Worm (Caenorhabditis elegans) whole organism, L3 larva: ENCODE measurements around the gene nhr-92.
A peak's percentile ranks its signal among the peaks of the same experiment; 100 is the strongest.

Experiments used
- R02D3.7 ChIP-seq: fragments of 150-350 bp; optimal IDR thresholded peaks from 2 replicates; lab custom pipeline; 2014; ENCODE audit warnings: missing biosample characterization, missing genetic modification characterization
- aly-2 ChIP-seq: fragments of 150-350 bp; optimal IDR thresholded peaks from 2 replicates; lab custom pipeline; 2014; ENCODE audit warnings: missing biosample characterization, missing genetic modification characterization
- ama-1 ChIP-seq: fragments of 150-350 bp; optimal IDR thresholded peaks from 2 replicates; lab custom pipeline; 2018
- ceh-16 ChIP-seq: sonication (generic microtip); optimal IDR thresholded peaks from 2 replicates; lab custom pipeline; 2017; ENCODE audit warnings: missing biosample characterization, missing genetic modification characterization
- ceh-28 ChIP-seq: fragments of 150-350 bp; optimal IDR thresholded peaks from 2 replicates; lab custom pipeline; 2014; ENCODE audit warnings: missing biosample characterization, missing genetic modification reagents, missing genetic modification characterization
- ceh-82 ChIP-seq: fragments of 150-350 bp; optimal IDR thresholded peaks from 2 replicates; lab custom pipeline; 2014; ENCODE audit warnings: missing biosample characterization, missing genetic modification characterization
- ceh-9 ChIP-seq: sonication (generic microtip); optimal IDR thresholded peaks from 2 replicates; lab custom pipeline; 2018; ENCODE audit warnings: missing biosample characterization, missing genetic modification characterization
- daf-12 ChIP-seq: fragments of 150-350 bp; optimal IDR thresholded peaks from 2 replicates; lab custom pipeline; 2014; ENCODE audit warnings: missing biosample characterization, missing genetic modification reagents, missing genetic modification characterization
- egl-27 ChIP-seq: sonication (generic microtip); optimal IDR thresholded peaks from 4 replicates; lab custom pipeline; 2017; ENCODE audit warnings: missing biosample characterization, missing genetic modification reagents, missing genetic modification characterization
- egl-5 ChIP-seq: fragments of 150-350 bp; optimal IDR thresholded peaks from 2 replicates; lab custom pipeline; 2017; ENCODE audit warnings: missing biosample characterization, missing genetic modification reagents, missing genetic modification characterization, inconsistent platforms
- elt-1 ChIP-seq: fragments of 150-350 bp; optimal IDR thresholded peaks from 2 replicates; lab custom pipeline; 2014; ENCODE audit warnings: missing biosample characterization, missing genetic modification characterization
- elt-2 ChIP-seq: sonication (generic microtip); optimal IDR thresholded peaks from 2 replicates; lab custom pipeline; 2016; ENCODE audit warnings: missing genetic modification reagents, mild to moderate bottlenecking, missing genetic modification characterization, missing compliant biosample characterization
- elt-3 ChIP-seq, 3 experiments: fragments of 150-350 bp in 1 of 3; sonication (generic microtip) in 2 of 3; optimal IDR thresholded peaks; 2 replicates in 2 of 3; 4 replicates in 1 of 3; lab custom pipeline; 2014 to 2017; ENCODE audit warnings: missing biosample characterization in 3 of 3, missing genetic modification characterization in 3 of 3
- eor-1 ChIP-seq, 2 experiments: fragments of 150-350 bp; optimal IDR thresholded peaks; 2 replicates each; lab custom pipeline; 2014 to 2018; ENCODE audit warnings: missing biosample characterization in 2 of 2, missing genetic modification characterization in 2 of 2
- fkh-10 ChIP-seq: sonication (generic microtip); optimal IDR thresholded peaks from 2 replicates; lab custom pipeline; 2017; ENCODE audit warnings: missing biosample characterization, missing genetic modification reagents, missing genetic modification characterization
- fkh-2 ChIP-seq: fragments of 150-350 bp; optimal IDR thresholded peaks from 2 replicates; lab custom pipeline; 2014; ENCODE audit warnings: missing biosample characterization, missing genetic modification reagents, missing genetic modification characterization
- fos-1 ChIP-seq: fragments of 150-350 bp; optimal IDR thresholded peaks from 2 replicates; lab custom pipeline; 2014; ENCODE audit warnings: missing biosample characterization, missing genetic modification characterization
- hmg-11 ChIP-seq: sonication (generic microtip); optimal IDR thresholded peaks from 2 replicates; lab custom pipeline; 2016; ENCODE audit warnings: missing genetic modification characterization, missing compliant biosample characterization
- jun-1 ChIP-seq: fragments of 150-350 bp; optimal IDR thresholded peaks from 2 replicates; lab custom pipeline; 2014; ENCODE audit warnings: missing biosample characterization, missing genetic modification reagents, missing genetic modification characterization
- lin-15B ChIP-seq: fragments of 150-350 bp; optimal IDR thresholded peaks from 2 replicates; lab custom pipeline; 2014; ENCODE audit warnings: missing biosample characterization, missing genetic modification characterization
- lin-39 ChIP-seq: fragments of 150-350 bp; optimal IDR thresholded peaks from 2 replicates; lab custom pipeline; 2018; ENCODE audit warnings: missing biosample characterization, missing genetic modification reagents, missing genetic modification characterization
- lsy-12 ChIP-seq: sonication (generic microtip); optimal IDR thresholded peaks from 2 replicates; lab custom pipeline; 2016; ENCODE audit warnings: mild to moderate bottlenecking, missing genetic modification characterization, missing compliant biosample characterization
- mdl-1 ChIP-seq: fragments of 150-350 bp; optimal IDR thresholded peaks from 2 replicates; lab custom pipeline; 2014; ENCODE audit warnings: missing biosample characterization, missing genetic modification characterization
- mml-1 ChIP-seq: fragments of 150-350 bp; sonication (generic microtip); optimal IDR thresholded peaks from 3 replicates; lab custom pipeline; 2014; ENCODE audit warnings: missing biosample characterization, missing genetic modification characterization
- nfya-1 ChIP-seq: sonication (generic microtip); optimal IDR thresholded peaks from 2 replicates; lab custom pipeline; 2017; ENCODE audit warnings: missing genetic modification characterization, mild to moderate bottlenecking, missing compliant biosample characterization, antibody characterized with exemption, moderate library complexity; ENCODE audit not compliant: insufficient read depth
- nhr-11 ChIP-seq: fragments of 150-350 bp; optimal IDR thresholded peaks from 2 replicates; lab custom pipeline; 2014; ENCODE audit warnings: missing biosample characterization, missing genetic modification characterization
- nhr-12 ChIP-seq: fragments of 150-350 bp; optimal IDR thresholded peaks from 2 replicates; lab custom pipeline; 2014; ENCODE audit warnings: missing biosample characterization, missing genetic modification characterization
- nhr-23 ChIP-seq: fragments of 150-350 bp; optimal IDR thresholded peaks from 2 replicates; lab custom pipeline; 2014; ENCODE audit warnings: missing biosample characterization, missing genetic modification reagents, missing genetic modification characterization
- nhr-237 ChIP-seq: fragments of 150-350 bp; optimal IDR thresholded peaks from 2 replicates; lab custom pipeline; 2014; ENCODE audit warnings: missing biosample characterization, missing genetic modification characterization
- nhr-25 ChIP-seq: sonication (generic microtip); optimal IDR thresholded peaks from 2 replicates; lab custom pipeline; 2017; ENCODE audit warnings: missing biosample characterization, missing genetic modification characterization
- nhr-28 ChIP-seq: fragments of 150-350 bp; optimal IDR thresholded peaks from 2 replicates; lab custom pipeline; 2014; ENCODE audit warnings: missing biosample characterization, missing genetic modification characterization
- nhr-43 ChIP-seq: sonication (generic microtip); optimal IDR thresholded peaks from 2 replicates; lab custom pipeline; 2016; ENCODE audit warnings: mild to moderate bottlenecking, missing genetic modification characterization, missing compliant biosample characterization; ENCODE audit not compliant: poor library complexity, severe bottlenecking
- nhr-67 ChIP-seq: fragments of 150-350 bp; optimal IDR thresholded peaks from 2 replicates; lab custom pipeline; 2014; ENCODE audit warnings: missing biosample characterization, missing genetic modification characterization
- nhr-76 ChIP-seq: fragments of 150-350 bp; sonication (generic microtip); optimal IDR thresholded peaks from 5 replicates; lab custom pipeline; 2014; ENCODE audit warnings: missing biosample characterization, missing genetic modification characterization
- nhr-77 ChIP-seq: fragments of 150-350 bp; optimal IDR thresholded peaks from 2 replicates; lab custom pipeline; 2014; ENCODE audit warnings: missing biosample characterization, missing genetic modification characterization
- pha-4 ChIP-seq: fragments of 150-350 bp; optimal IDR thresholded peaks from 2 replicates; lab custom pipeline; 2014; ENCODE audit warnings: missing biosample characterization, missing genetic modification reagents, missing genetic modification characterization
- pqm-1 ChIP-seq: fragments of 150-350 bp; optimal IDR thresholded peaks from 2 replicates; lab custom pipeline; 2017; ENCODE audit warnings: missing biosample characterization, missing genetic modification characterization, inconsistent platforms
- sea-2 ChIP-seq: fragments of 150-350 bp; sonication (generic microtip); optimal IDR thresholded peaks from 4 replicates; lab custom pipeline; 2014; ENCODE audit warnings: missing biosample characterization, missing genetic modification reagents, missing genetic modification characterization
- skn-1 ChIP-seq: fragments of 150-350 bp; optimal IDR thresholded peaks from 2 replicates; lab custom pipeline; 2014; ENCODE audit warnings: missing biosample characterization, missing genetic modification characterization
- snpc-4 ChIP-seq: fragments of 150-350 bp; optimal IDR thresholded peaks from 2 replicates; lab custom pipeline; 2014; ENCODE audit warnings: missing biosample characterization, missing genetic modification characterization
- tbx-2 ChIP-seq: sonication (generic microtip); optimal IDR thresholded peaks from 2 replicates; lab custom pipeline; 2016; ENCODE audit warnings: mild to moderate bottlenecking, missing genetic modification characterization, missing compliant biosample characterization
- unc-39 ChIP-seq: sonication (generic microtip); optimal IDR thresholded peaks from 4 replicates; lab custom pipeline; 2017; ENCODE audit warnings: missing biosample characterization, missing genetic modification characterization
- unc-62 ChIP-seq: fragments of 150-350 bp; sonication (generic microtip); optimal IDR thresholded peaks from 4 replicates; lab custom pipeline; 2014; ENCODE audit warnings: missing biosample characterization, missing genetic modification reagents, missing genetic modification characterization
- zag-1 ChIP-seq: fragments of 150-350 bp; optimal IDR thresholded peaks from 2 replicates; lab custom pipeline; 2014; ENCODE audit warnings: missing biosample characterization, missing genetic modification characterization
- ztf-11 ChIP-seq: fragments of 150-350 bp; optimal IDR thresholded peaks from 2 replicates; lab custom pipeline; 2014; ENCODE audit warnings: missing biosample characterization, missing genetic modification characterization
- ztf-4 ChIP-seq: fragments of 150-350 bp; optimal IDR thresholded peaks from 2 replicates; lab custom pipeline; 2014; ENCODE audit warnings: missing biosample characterization, missing genetic modification characterization

nhr-92 gene

ce11 chrIV:1655312-1655711, 35.4 kb downstream of the nhr-92 start (continued):
- TF ChIP-seq lin-39 (tag; lab: Kevin White, UChicago) (no peak), pqm-1 (tag; lab: Kevin White, UChicago) (no peak), daf-12 (no peak), nhr-43 (tag; lab: Kevin White, UChicago) (peak; percentile 2), nhr-76 (tag; lab: Kevin White, UChicago) (no peak), elt-1 (tag; lab: Kevin White, UChicago) (no peak), elt-2 (peak; percentile 42), nhr-67 (tag; lab: Kevin White, UChicago) (no peak), nhr-11 (tag; lab: Kevin White, UChicago) (no peak), ztf-4 (tag; lab: Kevin White, UChicago) (no peak), tbx-2 (no peak), ama-1 (lab: Kevin White, UChicago) (no peak), egl-27 (tag; lab: Kevin White, UChicago) (no peak), zag-1 (no peak)
- TF ChIP-seq, all 47 proteins: peak for 7

ce11 chrIV:1657069-1657468, 37.2 kb downstream of the nhr-92 start:
- peak; percentile 88 for TF ChIP-seq pha-4 (tag; lab: Kevin White, UChicago)
- TF ChIP-seq sea-2 (GFP tag; lab: Kevin White, UChicago) = no peak
- no peak for TF ChIP-seq fkh-2 (tag; lab: Kevin White, UChicago)
- no peak for TF ChIP-seq nhr-43 (tag; lab: Kevin White, UChicago)
- TF ChIP-seq nhr-23 (tag; lab: Kevin White, UChicago) = peak; percentile 37

- TF ChIP-seq ceh-16 (tag; lab: Kevin White, UChicago) (no peak), nhr-11 (tag; lab: Kevin White, UChicago) (peak; percentile 92), skn-1 (tag; lab: Kevin White, UChicago) (peak; percentile 91), unc-62 (GFP tag; lab: Kevin White, UChicago) (peak; percentile 65), snpc-4 (tag; lab: Kevin White, UChicago) (peak; percentile 94), elt-3 (tag; optimal IDR thresholded peaks at IDR 0.05; lab: Kevin White, UChicago) (peak in 1 of 3 experiments; percentile 90), ceh-82 (tag; lab: Kevin White, UChicago) (peak; percentile 90), aly-2 (tag; lab: Kevin White, UChicago) (no peak), ama-1 (lab: Kevin White, UChicago) (peak; percentile 80), jun-1 (tag; lab: Kevin White, UChicago) (peak; percentile 94), mdl-1 (tag; lab: Kevin White, UChicago) (no peak), pha-4 (tag; lab: Kevin White, UChicago) (peak; percentile 99), fkh-10 (GFP tag; lab: Kevin White, UChicago) (peak; percentile 95), pqm-1 (tag; lab: Kevin White, UChicago) (peak; percentile 85), ztf-4 (tag; lab: Kevin White, UChicago) (peak; percentile 89), nhr-67 (tag; lab: Kevin White, UChicago) (peak; percentile 45), R02D3.7 (tag; lab: Kevin White, UChicago) (peak; percentile 89), nhr-12 (no peak), fos-1 (peak; percentile 62), lin-15B (tag; lab: Kevin White, UChicago) (peak; percentile 96), ceh-9 (tag; lab: Kevin White, UChicago) (no peak), unc-39 (tag; lab: Kevin White, UChicago) (no peak), nhr-25 (tag; lab: Kevin White, UChicago) (peak; percentile 98), elt-2 (peak; percentile 86), nfya-1 (tag; lab: Kevin White, UChicago) (peak; percentile 98), nhr-76 (tag; lab: Kevin White, UChicago) (peak; percentile 54), hmg-11 (tag; lab: Kevin White, UChicago) (peak; percentile 91), nhr-28 (tag; lab: Kevin White, UChicago) (no peak), mml-1 (tag; lab: Kevin White, UChicago) (no peak), elt-1 (tag; lab: Kevin White, UChicago) (peak; percentile 78), fkh-2 (tag; lab: Kevin White, UChicago) (no peak), egl-5 (tag; lab: Kevin White, UChicago) (peak; percentile 100), nhr-43 (tag; lab: Kevin White, UChicago) (peak; percentile 95), nhr-77 (tag; lab: Kevin White, UChicago) (peak; percentile 79), tbx-2 (peak; percentile 80), egl-27 (tag; lab: Kevin White, UChicago) (peak; percentile 80), ceh-28 (tag; lab: Kevin White, UChicago) (peak; percentile 91), lsy-12 (tag; lab: Kevin White, UChicago) (peak; percentile 94), ztf-11 (peak; percentile 41), sea-2 (GFP tag; lab: Kevin White, UChicago) (peak; percentile 29), nhr-23 (tag; lab: Kevin White, UChicago) (peak; percentile 99), lin-39 (tag; lab: Kevin White, UChicago) (peak; percentile 100), eor-1 (tag; optimal IDR thresholded peaks at IDR 0.05; lab: Kevin White, UChicago) (peak in 1 of 2 experiments; percentile 37), nhr-237 (tag; lab: Kevin White, UChicago) (no peak)
Observed at ce11 chrIV:1659045-1659741, 39.3 kb downstream of the nhr-92 start, which contains the start of gene rps-28. rps-28 (plus strand) TSS chrIV:1659691.
